Worm (Caenorhabditis elegans) whole organism, young adult: ENCODE results near the gene F13A2.4.

ENCODE experiments used
- nhr-80 ChIP-seq: sonication (generic microtip); optimal IDR thresholded peaks from 2 replicates; lab custom pipeline; 2016; ENCODE audit warnings: missing genetic modification characterization, missing compliant biosample characterization

Gene F13A2.4

DNA sequence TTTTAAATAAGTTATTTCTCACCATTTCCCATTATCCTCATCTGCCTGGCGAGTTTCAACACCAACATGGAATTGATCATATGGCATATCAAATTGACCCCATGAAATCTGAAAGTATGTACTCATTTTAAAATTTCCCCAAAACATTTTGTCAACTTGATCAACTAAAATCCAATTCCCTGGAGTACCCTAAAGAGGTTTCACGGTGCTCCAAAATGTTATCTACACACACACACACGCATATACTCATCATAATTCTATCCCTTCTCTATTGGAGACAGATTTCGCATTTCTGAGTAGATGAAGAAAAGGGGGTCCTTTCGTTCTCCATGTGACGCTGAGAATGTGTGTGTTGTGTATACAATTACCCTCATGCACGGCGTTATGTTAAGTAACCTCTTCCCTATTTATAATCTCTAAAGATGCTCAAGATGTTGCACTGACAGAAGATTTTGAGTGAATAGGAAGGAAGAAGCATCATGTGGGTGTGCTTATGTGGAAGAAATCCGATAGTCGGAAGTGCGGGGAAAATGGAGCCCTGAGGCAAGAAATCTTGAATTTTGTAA, 43.9 kb downstream of the F13A2.4 start:
- TF ChIP-seq nhr-80 (tag; lab: Kevin White, UChicago), result no peak
